Fruit fly (Drosophila melanogaster) Kc167 (cell line): Measurements from ENCODE around the gene neb.

Source experiments
- Myc ChIP-seq: fragments of >200 bp; optimal IDR thresholded peaks from 2 replicates; lab custom pipeline; 2017; ENCODE audit warnings: missing external identifiers
- Sin3A ChIP-seq: fragments of >200 bp; optimal IDR thresholded peaks from 2 replicates; lab custom pipeline; 2018; ENCODE audit warnings: missing external identifiers
- insv ChIP-seq: fragments of >200 bp; optimal IDR thresholded peaks from 3 replicates; lab custom pipeline; 2018; ENCODE audit warnings: missing external identifiers
- ttk ChIP-seq: sonication (Bioruptor generic); optimal IDR thresholded peaks from 2 replicates; lab custom pipeline; 2017; ENCODE audit warnings: missing external identifiers

dm6 chr2L:20106595-20106994 lies 31.0 kb downstream of the neb start:
- TF ChIP-seq ttk (no peak), Myc (lab: Kevin White, UChicago) (no peak), Sin3A (no peak), insv (lab: Kevin White, UChicago) (no peak)
